Worm (Caenorhabditis elegans): Measurements from ENCODE around the gene C49F5.6.

Gene C49F5.6

DNA sequence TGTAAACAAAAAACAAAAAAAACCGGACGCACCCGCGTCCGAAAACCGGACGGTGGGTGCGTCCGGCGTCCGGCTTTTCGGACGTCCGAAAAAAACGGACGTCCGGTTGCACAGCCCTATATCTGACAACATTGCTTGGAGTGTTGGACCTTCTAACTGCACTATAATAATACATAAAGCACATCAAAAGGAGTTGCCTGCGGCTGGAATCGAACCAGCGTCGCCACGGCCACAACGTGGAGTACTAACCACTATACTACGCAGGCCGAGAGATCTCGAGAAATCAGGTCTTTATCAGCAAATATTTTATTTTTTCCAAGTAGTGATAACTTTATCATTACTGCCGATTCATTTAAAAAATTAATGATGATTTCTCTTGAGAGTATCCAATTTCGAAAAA lies 5.2 kb downstream of the C49F5.6 start:
- no peak for TF ChIP-seq elt-2 (tag; optimal IDR thresholded peaks at IDR 0.05)
- TF ChIP-seq gmeb-2 (tag; optimal IDR thresholded peaks at IDR 0.05) = no peak
- no peak for TF ChIP-seq nhr-232 (tag; optimal IDR thresholded peaks at IDR 0.05)
- TF ChIP-seq tbx-7 (tag; optimal IDR thresholded peaks at IDR 0.05) = no peak
- TF ChIP-seq ceh-24 (tag; optimal IDR thresholded peaks at IDR 0.05) = no peak
- no peak for TF ChIP-seq ceh-45 (GFP tag; IDR thresholded peaks at IDR 0.05)
- TF ChIP-seq ceh-6 (GFP tag; optimal IDR thresholded peaks at IDR 0.05) = no peak
- TF ChIP-seq sdc-2 (tag; optimal IDR thresholded peaks at IDR 0.05) = no peak
- no peak for TF ChIP-seq odd-2 (tag; optimal IDR thresholded peaks at IDR 0.05)
- no peak for TF ChIP-seq ceh-34 (tag; optimal IDR thresholded peaks at IDR 0.05)
- TF ChIP-seq Y22D7AL.16 (tag; optimal IDR thresholded peaks at IDR 0.05) = no peak
- no peak for TF ChIP-seq F13H6.1 (tag; optimal IDR thresholded peaks at IDR 0.05)

DNA sequence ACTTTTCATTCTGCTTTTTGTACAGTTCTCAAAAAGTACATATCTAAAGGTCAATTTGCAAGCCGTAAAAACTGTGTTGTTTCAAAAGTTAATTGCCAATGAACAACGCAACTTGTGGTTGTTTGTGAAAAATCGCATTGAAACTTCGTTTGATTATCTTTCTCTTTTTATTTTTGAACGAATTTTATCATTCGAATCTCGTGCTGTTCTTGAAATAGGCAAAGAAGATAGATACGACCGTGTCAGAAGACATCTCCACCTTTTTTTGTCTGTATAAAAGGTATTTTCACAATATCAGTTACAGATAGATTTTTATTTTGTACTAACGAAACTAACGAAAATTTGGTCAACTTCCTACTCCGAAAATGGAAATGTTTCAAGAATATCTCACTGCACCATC lies 6.4 kb downstream of the C49F5.6 start, which contains the start of gene C49F5.7:
C49F5.7 (plus strand) TSS at position 301 of the 400 bp plus-strand sequence.
- TF ChIP-seq pqm-1 (tag; optimal IDR thresholded peaks at IDR 0.05) = no peak
- TF ChIP-seq ahr-1 (tag; optimal IDR thresholded peaks at IDR 0.05) = no peak
- TF ChIP-seq sox-4 (tag; optimal IDR thresholded peaks at IDR 0.05) = no peak
- TF ChIP-seq che-1 (tag; optimal IDR thresholded peaks at IDR 0.05) = no peak
- no peak for TF ChIP-seq tbx-7 (tag; optimal IDR thresholded peaks at IDR 0.05)
- no peak for TF ChIP-seq ama-1 (optimal IDR thresholded peaks at IDR 0.05)
- TF ChIP-seq ceh-22 (tag; optimal IDR thresholded peaks at IDR 0.05) = no peak
- no peak for TF ChIP-seq unc-3 (GFP tag; conservative IDR thresholded peaks at IDR 0.05)
- TF ChIP-seq unc-3 (tag; optimal IDR thresholded peaks at IDR 0.05) = no peak
- no peak for TF ChIP-seq Y22D7AL.16 (tag; optimal IDR thresholded peaks at IDR 0.05)
- TF ChIP-seq lim-6 (tag; optimal IDR thresholded peaks at IDR 0.05) = no peak
- no peak for TF ChIP-seq fax-1 (tag; optimal IDR thresholded peaks at IDR 0.05)
- TF ChIP-seq lin-11 (tag; optimal IDR thresholded peaks at IDR 0.05) = no peak

DNA sequence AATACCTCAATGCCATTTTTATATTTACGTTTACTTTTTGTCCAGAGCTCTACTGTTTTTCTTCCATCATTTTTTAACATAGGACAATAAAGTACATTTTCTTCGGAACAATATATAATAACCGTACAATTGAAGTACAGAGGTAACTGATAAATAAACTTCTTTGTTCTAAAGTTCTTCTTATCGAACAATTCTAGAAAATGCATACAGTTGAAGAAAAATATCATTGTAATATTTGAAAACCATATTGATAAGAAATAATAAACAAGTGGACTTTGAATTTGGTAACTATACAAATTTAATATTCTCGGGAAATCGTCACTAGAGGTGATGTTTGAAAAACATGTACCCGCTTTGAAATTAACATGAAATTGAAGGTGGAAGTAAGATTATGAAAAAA lies 8.5 kb downstream of the C49F5.6 start:
- no peak for TF ChIP-seq ceh-30 (tag; optimal IDR thresholded peaks at IDR 0.05)
- TF ChIP-seq pag-3 (tag; optimal IDR thresholded peaks at IDR 0.05; ENCODE audit: borderline replicate concordance) = no peak
- no peak for TF ChIP-seq sdc-2 (tag; optimal IDR thresholded peaks at IDR 0.05)
- TF ChIP-seq ceh-6 (GFP tag; optimal IDR thresholded peaks at IDR 0.05) = no peak
- TF ChIP-seq ceh-14 (tag; optimal IDR thresholded peaks at IDR 0.05) = no peak
- TF ChIP-seq pat-9 (tag; optimal IDR thresholded peaks at IDR 0.05) = no peak
- TF ChIP-seq syd-9 (tag; optimal IDR thresholded peaks at IDR 0.05) = no peak
- TF ChIP-seq ahr-1 (tag; optimal IDR thresholded peaks at IDR 0.05) = no peak
- TF ChIP-seq npax-4 (tag; optimal IDR thresholded peaks at IDR 0.05) = no peak
- no peak for TF ChIP-seq pax-1 (tag; optimal IDR thresholded peaks at IDR 0.05)
- no peak for TF ChIP-seq ceh-31 (tag; optimal IDR thresholded peaks at IDR 0.05)
- no peak for TF ChIP-seq F13H6.1 (tag; optimal IDR thresholded peaks at IDR 0.05)
- TF ChIP-seq fkh-10 (GFP tag; optimal IDR thresholded peaks at IDR 0.05) = no peak
- TF ChIP-seq ceh-18 (tag; optimal IDR thresholded peaks at IDR 0.05) = no peak

DNA sequence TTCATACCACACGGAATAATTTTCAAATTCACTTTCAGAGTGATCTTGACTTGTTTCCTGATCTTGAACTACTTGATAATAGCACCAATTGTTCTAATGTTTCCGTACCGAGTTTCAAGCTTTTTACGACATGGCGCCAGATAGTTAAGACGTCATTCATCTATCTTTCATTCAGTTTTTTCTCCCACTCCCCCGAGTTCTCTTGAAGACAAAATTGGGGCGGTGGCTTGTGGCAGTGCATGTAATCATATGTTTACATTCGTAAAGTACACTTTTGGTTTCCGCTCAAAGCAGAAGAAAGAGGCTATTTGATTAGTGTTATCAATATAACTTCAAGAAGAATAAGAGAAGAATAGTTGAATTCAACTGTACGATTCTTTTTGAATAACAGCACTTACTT lies 11.5 kb downstream of the C49F5.6 start:
- TF ChIP-seq ceh-31 (tag; optimal IDR thresholded peaks at IDR 0.05) (no peak), hlh-13 (GFP tag; optimal IDR thresholded peaks at IDR 0.05) (no peak), pros-1 (tag; optimal IDR thresholded peaks at IDR 0.05) (no peak)

DNA sequence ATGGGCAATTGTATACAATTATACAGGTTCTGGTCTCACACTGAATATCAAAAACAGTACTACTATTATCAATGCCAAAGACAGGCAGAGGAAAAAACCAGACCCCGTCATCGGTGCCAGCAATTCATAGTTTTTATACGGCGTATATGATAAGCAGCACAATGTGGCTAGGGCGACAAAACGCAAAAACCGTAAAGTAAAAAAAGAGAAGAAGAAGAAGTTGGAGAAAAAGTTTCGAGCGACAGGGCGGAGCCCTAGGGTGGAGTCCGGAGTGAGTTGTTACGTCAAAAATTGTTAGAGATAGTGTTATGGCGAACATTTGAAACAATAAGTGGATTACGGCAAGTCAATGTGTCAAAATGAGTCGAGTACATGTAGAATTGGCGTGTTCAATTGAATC lies 13.5 kb downstream of the C49F5.6 start:
- TF ChIP-seq pqm-1 (tag; optimal IDR thresholded peaks at IDR 0.05) (no peak), ceh-19 (GFP tag; optimal IDR thresholded peaks at IDR 0.05) (no peak), pha-4 (tag; optimal IDR thresholded peaks at IDR 0.05) (no peak), ttx-3 (tag; optimal IDR thresholded peaks at IDR 0.05) (no peak)

All from whole organism, late embryonic.